Worm (Caenorhabditis elegans) whole organism, L4 larva: ENCODE results near the gene Y61A9LA.4.

Experiments
- F49E8.2 ChIP-seq: sonication (generic microtip); optimal IDR thresholded peaks from 2 replicates; lab custom pipeline; 2016; ENCODE audit warnings: missing compliant biosample characterization, mild to moderate bottlenecking, missing genetic modification characterization, borderline replicate concordance
- ceh-62 ChIP-seq: sonication (generic microtip); optimal IDR thresholded peaks from 2 replicates; lab custom pipeline; 2017; ENCODE audit warnings: missing biosample characterization, missing genetic modification characterization
- dve-1 ChIP-seq: sonication (generic microtip); optimal IDR thresholded peaks from 2 replicates; lab custom pipeline; 2017; ENCODE audit warnings: antibody characterized with exemption, mild to moderate bottlenecking, missing genetic modification characterization, missing compliant biosample characterization; ENCODE audit not compliant: insufficient read depth
- hlh-11 ChIP-seq: fragments of 200-800 bp; sonication (Bioruptor generic); optimal IDR thresholded peaks from 2 replicates; lab custom pipeline; 2018; ENCODE audit warnings: mild to moderate bottlenecking, missing genetic modification characterization, missing compliant biosample characterization
- mdt-29 ChIP-seq: fragments of 200-800 bp; sonication (Bioruptor generic); IDR thresholded peaks from 2 replicates; pipeline ENCODE4 v1.3.6; 2022; ENCODE audit warnings: missing genetic modification reagents, missing genetic modification characterization, missing compliant biosample characterization
- mep-1 ChIP-seq: fragments of 150-350 bp; sonication (generic microtip); optimal IDR thresholded peaks from 3 replicates; lab custom pipeline; 2014; ENCODE audit warnings: missing biosample characterization, missing genetic modification characterization
- nhr-28 ChIP-seq: fragments of 150-350 bp; optimal IDR thresholded peaks from 2 replicates; lab custom pipeline; 2014; ENCODE audit warnings: missing biosample characterization, missing genetic modification characterization

ce11 chrV:4571997-4572396, 11.5 kb downstream of the Y61A9LA.4 start:
- TF ChIP-seq ceh-62 (no peak), nhr-28 (tag; lab: Kevin White, UChicago) (no peak), mdt-29 (no peak), mep-1 (no peak), F49E8.2 (tag; lab: Kevin White, UChicago) (no peak), hlh-11 (no peak), dve-1 (tag; lab: Kevin White, UChicago) (no peak)
